Worm (Caenorhabditis elegans): ENCODE data around the gene srv-26.
A peak's percentile ranks its signal among the peaks of the same experiment; 100 is the strongest.

The srv-26 gene

ce11 chrIV:6303642-6304041, 2.0 kb upstream of the srv-26 start, which contains the start of gene srv-25:
Gene srv-25, minus strand, starts transcription at chrIV:6303742.
- TF ChIP-seq lin-39 (tag; optimal IDR thresholded peaks at IDR 0.05) (no peak), mef-2 (tag; optimal IDR thresholded peaks at IDR 0.05) (no peak)

- TF ChIP-seq ztf-11 (tag; optimal IDR thresholded peaks at IDR 0.05) = no peak
- no peak for TF ChIP-seq zip-4 (GFP tag; optimal IDR thresholded peaks at IDR 0.05)
These were observed 2.1 kb downstream of the srv-26 start for ce11 chrIV:6299523-6299922.

ce11 chrIV:6298253-6298652, 3.4 kb downstream of the srv-26 start, which contains the start of gene srv-27:
Gene srv-27, minus strand, starts transcription at chrIV:6298353.
- TF ChIP-seq blmp-1 (tag; optimal IDR thresholded peaks at IDR 0.05) (no peak), lir-3 (tag; optimal IDR thresholded peaks at IDR 0.05; ENCODE audit: poor library complexity) (no peak), snu-23 (GFP tag; optimal IDR thresholded peaks at IDR 0.05) (no peak), ama-1 (optimal IDR thresholded peaks at IDR 0.05) (no peak), fkh-8 (tag; optimal IDR thresholded peaks at IDR 0.05) (peak; percentile 16), fos-1 (tag; optimal IDR thresholded peaks at IDR 0.05) (no peak)

- TF ChIP-seq nhr-84 (tag; optimal IDR thresholded peaks at IDR 0.05) (no peak), efl-1 (optimal IDR thresholded peaks at IDR 0.05) (peak in 1 of 2 experiments; percentile 23), efl-1 (GFP tag; optimal IDR thresholded peaks at IDR 0.05 in 1 of 2) (no peak), isw-1 (GFP tag; IDR thresholded peaks at IDR 0.05) (no peak), tlp-1 (tag; optimal IDR thresholded peaks at IDR 0.05) (no peak), ets-5 (GFP tag; IDR thresholded peaks at IDR 0.05) (no peak), hlh-17 (GFP tag; optimal IDR thresholded peaks at IDR 0.05; ENCODE audit: borderline replicate concordance) (no peak), hpl-2 (GFP tag; optimal IDR thresholded peaks at IDR 0.05) (no peak), efl-3 (GFP tag; optimal IDR thresholded peaks at IDR 0.05) (no peak), aha-1 (tag; optimal IDR thresholded peaks at IDR 0.05) (no peak), nhr-71 (tag; optimal IDR thresholded peaks at IDR 0.05) (peak; percentile 17), rnt-1 (tag; optimal IDR thresholded peaks at IDR 0.05) (no peak), ztf-4 (tag; optimal IDR thresholded peaks at IDR 0.05) (no peak), ztf-11 (tag; optimal IDR thresholded peaks at IDR 0.05) (peak in 1 of 2 experiments; percentile 4), dpl-1 (GFP tag; optimal IDR thresholded peaks at IDR 0.05) (peak in 1 of 3 experiments; percentile 13), lin-15B (tag; optimal IDR thresholded peaks at IDR 0.05) (no peak), nhr-11 (tag; optimal IDR thresholded peaks at IDR 0.05) (no peak), unc-86 (tag; optimal IDR thresholded peaks at IDR 0.05) (peak; percentile 23), C16A3.4 (tag; optimal IDR thresholded peaks at IDR 0.05) (peak; percentile 4), ces-1 (GFP tag; optimal IDR thresholded peaks at IDR 0.05) (no peak), ceh-82 (tag; optimal IDR thresholded peaks at IDR 0.05) (peak in 1 of 3 experiments; percentile 44), pax-3 (tag; optimal IDR thresholded peaks at IDR 0.05) (no peak), lsy-2 (tag; optimal IDR thresholded peaks at IDR 0.05) (no peak), ceh-90 (tag; optimal IDR thresholded peaks at IDR 0.05) (no peak), fos-1 (tag; optimal IDR thresholded peaks at IDR 0.05) (no peak), nhr-20 (tag; optimal IDR thresholded peaks at IDR 0.05) (no peak), C34B4.2 (tag; optimal IDR thresholded peaks at IDR 0.05) (no peak), xbp-1 (tag; optimal IDR thresholded peaks at IDR 0.05) (no peak), tbx-2 (tag; optimal IDR thresholded peaks at IDR 0.05) (no peak), swsn-7 (tag; optimal IDR thresholded peaks at IDR 0.05) (peak; percentile 40), grh-1 (GFP tag; IDR thresholded peaks at IDR 0.05) (0 out of 2 replicates have a peak, but pooled peaks have one; percentile 31), nhr-47 (tag; optimal IDR thresholded peaks at IDR 0.05) (peak; percentile 23)
These were observed 7.6 kb downstream of the srv-26 start, which contains the start of gene hil-2 for ce11 chrIV:6294081-6294480. Gene hil-2, plus strand, starts transcription at chrIV:6294240.
